Worm (Caenorhabditis elegans) whole organism, L4 larva: ENCODE data around the gene B0284.3.
A peak's percentile ranks its signal among the peaks of the same experiment; 100 is the strongest.

Source experiments
- daf-8 ChIP-seq: fragments of 200-800 bp; sonication (Bioruptor generic); IDR thresholded peaks from 2 replicates; pipeline ENCODE4 v1.3.6; 2022; ENCODE audit warnings: missing genetic modification characterization, missing compliant biosample characterization
- dpl-1 ChIP-seq: fragments of 150-350 bp; optimal IDR thresholded peaks from 2 replicates; lab custom pipeline; 2014; ENCODE audit warnings: missing biosample characterization, missing genetic modification reagents, missing genetic modification characterization
- duxl-1 ChIP-seq: sonication (generic microtip); optimal IDR thresholded peaks from 2 replicates; lab custom pipeline; 2016; ENCODE audit warnings: mild to moderate bottlenecking, missing genetic modification characterization, moderate library complexity, missing compliant biosample characterization; ENCODE audit not compliant: poor library complexity
- egl-27 ChIP-seq: sonication (generic microtip); optimal IDR thresholded peaks from 3 replicates; lab custom pipeline; 2017; ENCODE audit warnings: missing biosample characterization, missing genetic modification reagents, missing genetic modification characterization
- jun-1 ChIP-seq: fragments of 150-350 bp; optimal IDR thresholded peaks from 2 replicates; lab custom pipeline; 2014; ENCODE audit warnings: missing biosample characterization, missing genetic modification reagents, missing genetic modification characterization
- lsy-2 ChIP-seq, 2 experiments: fragments of 150-350 bp in 1 of 2; sonication (generic microtip) in 1 of 2; optimal IDR thresholded peaks; 2 replicates each; lab custom pipeline; 2014 to 2017; ENCODE audit warnings: missing biosample characterization in 2 of 2, missing genetic modification characterization in 2 of 2
- nhr-11 ChIP-seq: fragments of 150-350 bp; optimal IDR thresholded peaks from 2 replicates; lab custom pipeline; 2014; ENCODE audit warnings: missing biosample characterization, missing genetic modification characterization
- nhr-6 ChIP-seq: fragments of 150-350 bp; optimal IDR thresholded peaks from 2 replicates; lab custom pipeline; 2014; ENCODE audit warnings: missing biosample characterization, missing genetic modification characterization
- tra-1 ChIP-seq: fragments of 200-800 bp; sonication (Bioruptor generic); IDR thresholded peaks from 2 replicates; pipeline ENCODE4 v1.3.6; 2022; ENCODE audit warnings: missing genetic modification reagents, missing genetic modification characterization, missing compliant biosample characterization

- TF ChIP-seq nhr-11 (tag; lab: Kevin White, UChicago) (no peak), egl-27 (tag; lab: Kevin White, UChicago) (no peak), jun-1 (tag; lab: Kevin White, UChicago) (no peak), nhr-6 (peak; percentile 15), daf-8 (no peak), lsy-2 (tag; optimal IDR thresholded peaks at IDR 0.05; lab: Kevin White, UChicago) (peak in 1 of 2 experiments; percentile 70), duxl-1 (tag; lab: Kevin White, UChicago) (no peak), dpl-1 (GFP tag; lab: Kevin White, UChicago) (peak; percentile 45), tra-1 (GFP tag; lab: Robert Waterston, UW) (no peak)
Measured at ce11 chrIII:4332543-4333042, 47.0 kb downstream of the B0284.3 start, which contains the start of gene cdk-12.
